Worm (Caenorhabditis elegans): ENCODE measurements around the gene T28F3.5.

The T28F3.5 gene

DNA sequence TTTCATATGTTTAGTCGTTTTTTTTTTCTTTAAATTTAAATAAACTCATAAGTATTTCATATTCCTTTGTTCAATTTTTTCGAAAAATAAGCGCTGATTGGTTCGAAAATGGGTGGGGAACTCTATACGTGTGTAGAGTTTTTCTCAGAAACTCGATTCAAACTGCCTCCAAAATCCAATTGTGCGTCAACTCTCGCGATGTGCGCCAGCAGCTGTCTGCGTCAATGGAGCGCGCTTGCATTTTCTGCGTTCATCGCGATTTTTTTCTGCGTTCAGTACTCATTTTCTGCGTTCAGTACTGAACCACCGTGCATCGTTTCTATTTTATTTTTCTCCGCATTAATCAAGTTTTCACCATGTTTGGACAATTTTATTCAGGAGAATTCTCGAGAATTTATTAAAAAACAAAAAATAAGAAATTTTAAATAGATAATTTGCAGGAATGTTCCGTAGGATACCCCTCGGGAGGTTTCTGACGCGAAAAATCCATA is 44.9 kb upstream of the T28F3.5 start, which contains the start of gene eelo-2:
Gene eelo-2 (plus strand): TSS at position 441 of the 491 bp plus-strand sequence.
- TF ChIP-seq unc-30 (tag; optimal IDR thresholded peaks at IDR 0.05) (peak; percentile 83), nhr-12 (tag; optimal IDR thresholded peaks at IDR 0.05) (peak; percentile 73), nhr-20 (tag; optimal IDR thresholded peaks at IDR 0.05) (peak; percentile 99), pqm-1 (tag; optimal IDR thresholded peaks at IDR 0.05) (peak; percentile 92), ceh-8 (GFP tag; optimal IDR thresholded peaks at IDR 0.05) (peak; percentile 97), sptf-1 (tag; optimal IDR thresholded peaks at IDR 0.05) (no peak), irx-1 (tag; optimal IDR thresholded peaks at IDR 0.05) (peak; percentile 98), rnt-1 (tag; optimal IDR thresholded peaks at IDR 0.05) (peak; percentile 99), nhr-76 (tag; optimal IDR thresholded peaks at IDR 0.05) (peak; percentile 80), pax-3 (tag; optimal IDR thresholded peaks at IDR 0.05) (peak; percentile 98), grh-1 (GFP tag; IDR thresholded peaks at IDR 0.05) (peak; percentile 98), hpl-2 (GFP tag; optimal IDR thresholded peaks at IDR 0.05) (peak; percentile 92), blmp-1 (tag; optimal IDR thresholded peaks at IDR 0.05) (peak; percentile 84), skn-1 (tag; optimal IDR thresholded peaks at IDR 0.05) (peak; percentile 98), nhr-85 (tag) (peak; percentile 99), isw-1 (GFP tag; IDR thresholded peaks at IDR 0.05) (peak; percentile 98), nhr-11 (tag; optimal IDR thresholded peaks at IDR 0.05) (peak; percentile 97), efl-3 (GFP tag; optimal IDR thresholded peaks at IDR 0.05) (peak; percentile 91), ces-1 (GFP tag; optimal IDR thresholded peaks at IDR 0.05) (peak; percentile 17), nhr-77 (tag; optimal IDR thresholded peaks at IDR 0.05) (peak; percentile 98), hlh-17 (GFP tag; optimal IDR thresholded peaks at IDR 0.05; ENCODE audit: borderline replicate concordance) (no peak), unc-62 (GFP tag; optimal IDR thresholded peaks at IDR 0.05) (peak; percentile 33), lin-13 (GFP tag; optimal IDR thresholded peaks at IDR 0.05) (peak; percentile 99), ceh-88 (GFP tag; IDR thresholded peaks at IDR 0.05) (peak; percentile 95), fkh-10 (GFP tag; optimal IDR thresholded peaks at IDR 0.05) (peak; percentile 99), aha-1 (tag; optimal IDR thresholded peaks at IDR 0.05) (peak; percentile 97), dsc-1 (tag; optimal IDR thresholded peaks at IDR 0.05) (peak; percentile 99), ets-5 (GFP tag; IDR thresholded peaks at IDR 0.05) (no peak), lir-3 (tag; optimal IDR thresholded peaks at IDR 0.05; ENCODE audit: poor library complexity) (peak; percentile 94), zip-4 (GFP tag; optimal IDR thresholded peaks at IDR 0.05) (peak; percentile 94), nhr-237 (tag; optimal IDR thresholded peaks at IDR 0.05) (peak; percentile 97), mep-1 (tag; optimal IDR thresholded peaks at IDR 0.05) (peak; percentile 100), efl-1 (optimal IDR thresholded peaks at IDR 0.05) (peak; percentile 100), efl-1 (GFP tag; optimal IDR thresholded peaks at IDR 0.05 in 1 of 2) (peak; percentile 100), C34B4.2 (tag; optimal IDR thresholded peaks at IDR 0.05) (peak; percentile 91), fkh-4 (tag; optimal IDR thresholded peaks at IDR 0.05; ENCODE audit: borderline replicate concordance) (peak; percentile 82), snpc-4 (tag; optimal IDR thresholded peaks at IDR 0.05) (peak; percentile 95), Y116A8C.19 (tag; optimal IDR thresholded peaks at IDR 0.05; ENCODE audit: borderline replicate concordance) (no peak), ztf-4 (tag; optimal IDR thresholded peaks at IDR 0.05) (peak; percentile 97), mdl-1 (tag; optimal IDR thresholded peaks at IDR 0.05) (peak; percentile 38 to 95), lin-14 (GFP tag; optimal IDR thresholded peaks at IDR 0.05) (peak; percentile 99), nhr-47 (tag; optimal IDR thresholded peaks at IDR 0.05) (peak; percentile 99), lin-39 (tag; optimal IDR thresholded peaks at IDR 0.05) (peak; percentile 99), ztf-11 (tag; optimal IDR thresholded peaks at IDR 0.05) (peak; percentile 62 to 95), lsy-2 (tag; optimal IDR thresholded peaks at IDR 0.05) (peak; percentile 97), tlp-1 (tag; optimal IDR thresholded peaks at IDR 0.05) (no peak), ceh-90 (tag; optimal IDR thresholded peaks at IDR 0.05) (peak; percentile 68), nhr-71 (tag; optimal IDR thresholded peaks at IDR 0.05) (peak; percentile 99), tbx-2 (tag; optimal IDR thresholded peaks at IDR 0.05) (peak; percentile 99), jun-1 (tag; optimal IDR thresholded peaks at IDR 0.05) (peak; percentile 98), sup-37 (GFP tag; optimal IDR thresholded peaks at IDR 0.05) (peak; percentile 98), hlh-4 (tag; optimal IDR thresholded peaks at IDR 0.05) (no peak), swsn-7 (tag; optimal IDR thresholded peaks at IDR 0.05) (peak; percentile 99)
